Fruit fly (Drosophila melanogaster) Kc167 (cell line): Measurements from ENCODE around the gene CG42375.

Experiments
- Myc ChIP-seq: fragments of >200 bp; optimal IDR thresholded peaks from 2 replicates; lab custom pipeline; 2017; ENCODE audit warnings: missing external identifiers
- Sin3A ChIP-seq: fragments of >200 bp; optimal IDR thresholded peaks from 2 replicates; lab custom pipeline; 2018; ENCODE audit warnings: missing external identifiers
- h ChIP-seq: fragments of >200 bp; optimal IDR thresholded peaks from 3 replicates; lab custom pipeline; 2018; ENCODE audit warnings: missing external identifiers
- insv ChIP-seq: fragments of >200 bp; optimal IDR thresholded peaks from 3 replicates; lab custom pipeline; 2018; ENCODE audit warnings: missing external identifiers

DNA sequence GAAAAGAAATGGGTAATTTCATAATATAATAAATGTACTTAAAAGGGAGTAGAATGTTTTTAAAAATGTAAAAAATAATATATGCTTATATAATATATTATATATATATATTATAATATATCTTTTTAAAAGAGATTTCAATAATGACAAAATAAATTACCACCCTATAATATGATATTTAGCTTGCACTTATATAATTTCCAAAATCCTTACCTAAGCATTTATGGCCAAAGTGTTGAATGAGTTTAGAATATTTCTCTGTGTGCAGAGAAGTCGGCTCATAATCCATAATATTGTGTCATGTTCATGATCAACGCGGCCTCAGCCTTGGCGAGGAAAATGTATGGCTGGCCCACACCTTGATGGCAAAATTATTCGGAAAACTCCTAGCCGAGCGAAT is 8.8 kb downstream of the CG42375 start:
- TF ChIP-seq Sin3A (lab: Kevin White, UChicago) (no peak), h (lab: Kevin White, UChicago) (no peak), insv (lab: Kevin White, UChicago) (no peak), Myc (lab: Kevin White, UChicago) (no peak)
